Fruit fly (Drosophila melanogaster) whole organism, adult: ENCODE data around the gene CG33658.

Source experiments
- CG14711 ChIP-seq: fragments of 200-800 bp; sonication (Bioruptor generic); optimal IDR thresholded peaks from 2 replicates; lab custom pipeline; 2018; ENCODE audit warnings: missing biosample characterization, mild to moderate bottlenecking, missing genetic modification characterization, moderate library complexity
- CG33017 ChIP-seq: fragments of 200-800 bp; sonication (Bioruptor generic); optimal IDR thresholded peaks from 2 replicates; lab custom pipeline; 2018; ENCODE audit warnings: missing biosample characterization, mild to moderate bottlenecking, missing genetic modification characterization, moderate library complexity
- cic ChIP-seq: fragments of 200-800 bp; sonication (Bioruptor generic); optimal IDR thresholded peaks from 2 replicates; lab custom pipeline; 2017; ENCODE audit warnings: missing biosample characterization, mild to moderate bottlenecking, missing genetic modification characterization, moderate library complexity
- kay ChIP-seq: fragments of 200-800 bp; sonication (Bioruptor generic); peaks from one replicate; lab custom pipeline; 2016; ENCODE audit warnings: missing biosample characterization, missing genetic modification characterization, borderline replicate concordance
- toe ChIP-seq: fragments of 200-800 bp; sonication (Bioruptor generic); optimal IDR thresholded peaks from 2 replicates; lab custom pipeline; 2016; ENCODE audit warnings: missing biosample characterization, missing genetic modification characterization

DNA sequence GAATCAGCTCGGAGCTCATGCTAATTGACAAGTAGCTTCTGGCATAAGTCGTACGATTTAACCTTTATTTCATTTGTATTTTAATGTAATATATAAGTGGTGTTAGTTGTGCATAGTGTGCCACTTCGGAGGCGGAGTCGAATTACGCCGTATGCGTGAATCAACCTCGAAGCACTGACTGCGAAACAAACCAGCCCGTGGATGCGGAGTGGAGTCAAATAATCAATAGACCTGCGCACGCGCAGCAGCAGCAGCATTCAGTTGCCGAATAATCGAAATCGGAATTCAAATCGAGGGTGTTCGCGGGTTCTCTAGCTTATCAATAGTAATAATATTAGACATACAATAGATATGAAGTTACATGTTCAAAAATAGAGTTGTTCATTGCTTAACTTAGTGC lies 12.7 kb downstream of the CG33658 start, which contains the start of gene RabX4:
- TF ChIP-seq kay (peak; percentile 35), CG14711 (tag; lab: Kevin White, UChicago) (no peak), cic (GFP tag; lab: Kevin White, UChicago) (no peak), toe (GFP tag; lab: Kevin White, UChicago) (no peak), CG33017 (no peak)
